Worm (Caenorhabditis elegans): ENCODE data around the gene dpy-27.

ce11 chrIII:3809008-3809407 lies 10.5 kb downstream of the dpy-27 start, which contains the start of gene toh-1:
- no peak for TF ChIP-seq hlh-11 (tag; optimal IDR thresholded peaks at IDR 0.05)
- no peak for TF ChIP-seq ztf-11 (tag; optimal IDR thresholded peaks at IDR 0.05)
- TF ChIP-seq ceh-82 (tag; optimal IDR thresholded peaks at IDR 0.05): no peak
- no peak for TF ChIP-seq ama-1 (optimal IDR thresholded peaks at IDR 0.05)
- no peak for TF ChIP-seq ces-1 (GFP tag; optimal IDR thresholded peaks at IDR 0.05)
- no peak for TF ChIP-seq snpc-1.2 (GFP tag; IDR thresholded peaks at IDR 0.05)
- TF ChIP-seq dpl-1 (GFP tag; optimal IDR thresholded peaks at IDR 0.05): no peak
- TF ChIP-seq pha-4 (GFP tag; IDR thresholded peaks at IDR 0.05): no peak
- TF ChIP-seq pha-4 (tag; optimal IDR thresholded peaks at IDR 0.05): no peak
- TF ChIP-seq snpc-4 (tag; optimal IDR thresholded peaks at IDR 0.05): no peak
- TF ChIP-seq lir-3 (tag; optimal IDR thresholded peaks at IDR 0.05): no peak
- TF ChIP-seq dve-1 (tag; optimal IDR thresholded peaks at IDR 0.05; ENCODE audit: insufficient read depth): no peak
- TF ChIP-seq daf-16 (GFP tag; optimal IDR thresholded peaks at IDR 0.05): no peak
- no peak for TF ChIP-seq daf-16 (tag; optimal IDR thresholded peaks at IDR 0.05)
- TF ChIP-seq hif-1 (tag; optimal IDR thresholded peaks at IDR 0.05): no peak
